Worm (Caenorhabditis elegans) whole organism, L1 larva: ENCODE measurements around the gene T09F3.2.
A peak's percentile ranks its signal among the peaks of the same experiment; 100 is the strongest.

Source experiments
- C04F5.9 ChIP-seq: sonication (generic microtip); optimal IDR thresholded peaks from 2 replicates; lab custom pipeline; 2016; ENCODE audit warnings: missing genetic modification characterization, missing compliant biosample characterization
- Y116A8C.19 ChIP-seq: sonication (generic microtip); optimal IDR thresholded peaks from 2 replicates; lab custom pipeline; 2016; ENCODE audit warnings: missing compliant biosample characterization, missing genetic modification characterization, borderline replicate concordance
- aly-2 ChIP-seq: fragments of 150-350 bp; optimal IDR thresholded peaks from 2 replicates; lab custom pipeline; 2014; ENCODE audit warnings: missing biosample characterization, missing genetic modification characterization
- ama-1 ChIP-seq: fragments of 150-350 bp; optimal IDR thresholded peaks from 2 replicates; lab custom pipeline; 2014
- blmp-1 ChIP-seq: fragments of 150-350 bp; optimal IDR thresholded peaks from 2 replicates; lab custom pipeline; 2014; ENCODE audit warnings: missing biosample characterization, missing genetic modification characterization
- ceh-63 ChIP-seq: fragments of 200-800 bp; sonication (Bioruptor generic); optimal IDR thresholded peaks from 2 replicates; lab custom pipeline; 2018; ENCODE audit warnings: mild to moderate bottlenecking, missing genetic modification characterization, missing compliant biosample characterization
- ceh-82 ChIP-seq, 3 experiments: fragments of 150-350 bp in 1 of 3; sonication (generic microtip) in 2 of 3; optimal IDR thresholded peaks; 2 replicates each; lab custom pipeline; 2014 to 2017; ENCODE audit warnings: missing biosample characterization in 3 of 3, missing genetic modification characterization in 3 of 3
- ceh-90 ChIP-seq: sonication (generic microtip); optimal IDR thresholded peaks from 2 replicates; lab custom pipeline; 2016; ENCODE audit warnings: missing genetic modification characterization, missing compliant biosample characterization
- dpl-1 ChIP-seq, 3 experiments: fragments of 150-350 bp in 2 of 3; sonication (generic microtip) in 1 of 3; optimal IDR thresholded peaks; 2 replicates each; lab custom pipeline; 2014 to 2017; ENCODE audit warnings: missing biosample characterization in 3 of 3, missing genetic modification characterization in 3 of 3, missing genetic modification reagents in 3 of 3
- dsc-1 ChIP-seq: sonication (generic microtip); optimal IDR thresholded peaks from 2 replicates; lab custom pipeline; 2016; ENCODE audit warnings: mild to moderate bottlenecking, missing genetic modification characterization, missing compliant biosample characterization
- efl-1 ChIP-seq, 4 experiments: fragments of 150-350 bp; optimal IDR thresholded peaks in 3 of 4; peaks in 1 of 4; 1 replicate in 1 of 4; 2 replicates in 3 of 4; lab custom pipeline; 2014; ENCODE audit warnings: missing biosample characterization in 2 of 4, missing genetic modification characterization in 2 of 4, missing genetic modification reagents in 2 of 4
- efl-3 ChIP-seq: fragments of 200-800 bp; sonication (Bioruptor generic); optimal IDR thresholded peaks from 2 replicates; lab custom pipeline; 2018; ENCODE audit warnings: mild to moderate bottlenecking, missing genetic modification characterization, missing compliant biosample characterization
- egl-13 ChIP-seq: sonication (generic microtip); optimal IDR thresholded peaks from 2 replicates; lab custom pipeline; 2016; ENCODE audit warnings: missing genotype, missing genetic modification reagents, missing genetic modification characterization, missing compliant biosample characterization
- egl-27 ChIP-seq, 2 experiments: fragments of 150-350 bp in 1 of 2; sonication (generic microtip); optimal IDR thresholded peaks; 3 replicates each; lab custom pipeline; 2017 to 2018; ENCODE audit warnings: missing biosample characterization in 2 of 2, missing genetic modification characterization in 2 of 2, missing genetic modification reagents in 2 of 2
- elt-2 ChIP-seq: sonication (generic microtip); optimal IDR thresholded peaks from 2 replicates; lab custom pipeline; 2016; ENCODE audit warnings: missing genetic modification characterization, mild to moderate bottlenecking, inconsistent platforms, missing compliant biosample characterization, missing genetic modification reagents
- elt-3 ChIP-seq, 6 experiments: fragments of 150-350 bp in 1 of 6; sonication (generic microtip); optimal IDR thresholded peaks; 2 replicates each; lab custom pipeline; 2017 to 2018; ENCODE audit warnings: missing biosample characterization in 6 of 6, missing genetic modification characterization in 6 of 6, inconsistent platforms in 1 of 6
- ets-5 ChIP-seq: fragments of 200-800 bp; sonication (Bioruptor generic); IDR thresholded peaks from 2 replicates; pipeline ENCODE4 v1.3.6; 2022; ENCODE audit warnings: missing genetic modification characterization, missing compliant biosample characterization
- fkh-10 ChIP-seq: sonication (generic microtip); optimal IDR thresholded peaks from 2 replicates; lab custom pipeline; 2017; ENCODE audit warnings: missing biosample characterization, missing genetic modification reagents, missing genetic modification characterization
- fkh-4 ChIP-seq: sonication (generic microtip); optimal IDR thresholded peaks from 2 replicates; lab custom pipeline; 2016; ENCODE audit warnings: missing compliant biosample characterization, missing genetic modification characterization, borderline replicate concordance
- fkh-8 ChIP-seq: sonication (generic microtip); optimal IDR thresholded peaks from 2 replicates; lab custom pipeline; 2016; ENCODE audit warnings: mild to moderate bottlenecking, missing genetic modification characterization, missing compliant biosample characterization
- hlh-17 ChIP-seq: fragments of 200-800 bp; sonication (Bioruptor generic); optimal IDR thresholded peaks from 2 replicates; lab custom pipeline; 2018; ENCODE audit warnings: missing genetic modification characterization, mild to moderate bottlenecking, missing compliant biosample characterization, moderate library complexity, borderline replicate concordance
- hlh-4 ChIP-seq: sonication (generic microtip); optimal IDR thresholded peaks from 2 replicates; lab custom pipeline; 2016; ENCODE audit warnings: mild to moderate bottlenecking, missing genetic modification characterization, missing compliant biosample characterization
- lin-14 ChIP-seq: fragments of 200-800 bp; sonication (Bioruptor generic); optimal IDR thresholded peaks from 2 replicates; lab custom pipeline; 2018; ENCODE audit warnings: mild to moderate bottlenecking, missing genetic modification characterization, moderate library complexity, missing compliant biosample characterization
- lin-35 ChIP-seq, 2 experiments: fragments of 150-350 bp; optimal IDR thresholded peaks; 2 replicates each; lab custom pipeline; 2014; ENCODE audit warnings: missing biosample characterization in 2 of 2, missing genetic modification characterization in 2 of 2, missing genetic modification reagents in 2 of 2
- lir-3 ChIP-seq: sonication (generic microtip); optimal IDR thresholded peaks from 2 replicates; lab custom pipeline; 2016; ENCODE audit warnings: mild to moderate bottlenecking, missing genetic modification characterization, moderate library complexity, missing compliant biosample characterization; ENCODE audit not compliant: poor library complexity
- mab-9 ChIP-seq: fragments of 200-800 bp; sonication (Bioruptor generic); IDR thresholded peaks from 2 replicates; pipeline ENCODE4 v1.3.6; 2022; ENCODE audit warnings: missing genetic modification reagents, missing genetic modification characterization, missing compliant biosample characterization
- mdl-1 ChIP-seq, 2 experiments: fragments of 150-350 bp; optimal IDR thresholded peaks; 2 replicates each; lab custom pipeline; 2014 to 2017; ENCODE audit warnings: missing biosample characterization in 2 of 2, missing genetic modification characterization in 2 of 2, inconsistent platforms in 1 of 2
- mef-2 ChIP-seq: fragments of 150-350 bp; optimal IDR thresholded peaks from 2 replicates; lab custom pipeline; 2014; ENCODE audit warnings: missing biosample characterization, missing genetic modification characterization
- nhr-11 ChIP-seq: fragments of 150-350 bp; optimal IDR thresholded peaks from 2 replicates; lab custom pipeline; 2014; ENCODE audit warnings: missing biosample characterization, missing genetic modification characterization
- nhr-12 ChIP-seq: sonication (generic microtip); optimal IDR thresholded peaks from 2 replicates; lab custom pipeline; 2017; ENCODE audit warnings: missing biosample characterization, missing genetic modification characterization
- nhr-20 ChIP-seq: sonication (generic microtip); optimal IDR thresholded peaks from 2 replicates; lab custom pipeline; 2016; ENCODE audit warnings: mild to moderate bottlenecking, missing genetic modification characterization, missing compliant biosample characterization
- nhr-71 ChIP-seq: sonication (generic microtip); optimal IDR thresholded peaks from 2 replicates; lab custom pipeline; 2016; ENCODE audit warnings: mild to moderate bottlenecking, missing genetic modification characterization, moderate library complexity, missing compliant biosample characterization
- nhr-76 ChIP-seq: sonication (generic microtip); optimal IDR thresholded peaks from 2 replicates; lab custom pipeline; 2017; ENCODE audit warnings: missing biosample characterization, missing genetic modification characterization
- nhr-85 ChIP-seq: sonication (generic microtip); peaks from one replicate; lab custom pipeline; 2016; ENCODE audit warnings: missing genetic modification characterization, inconsistent platforms, missing compliant biosample characterization
- nhr-90 ChIP-seq: sonication (generic microtip); optimal IDR thresholded peaks from 2 replicates; lab custom pipeline; 2016; ENCODE audit warnings: mild to moderate bottlenecking, missing genetic modification characterization, missing compliant biosample characterization; ENCODE audit not compliant: poor library complexity
- pag-3 ChIP-seq: sonication (generic microtip); optimal IDR thresholded peaks from 2 replicates; lab custom pipeline; 2017; ENCODE audit warnings: missing genetic modification characterization, mild to moderate bottlenecking, missing compliant biosample characterization, antibody characterized with exemption, borderline replicate concordance; ENCODE audit not compliant: insufficient read depth
- pax-3 ChIP-seq: fragments of 200-800 bp; sonication (Bioruptor generic); optimal IDR thresholded peaks from 2 replicates; lab custom pipeline; 2018; ENCODE audit warnings: mild to moderate bottlenecking, missing genetic modification characterization, moderate library complexity, missing compliant biosample characterization
- rnt-1 ChIP-seq: sonication (generic microtip); optimal IDR thresholded peaks from 2 replicates; lab custom pipeline; 2016; ENCODE audit warnings: mild to moderate bottlenecking, missing genetic modification characterization, moderate library complexity, missing compliant biosample characterization
- skn-1 ChIP-seq: fragments of 150-350 bp; optimal IDR thresholded peaks from 2 replicates; lab custom pipeline; 2014; ENCODE audit warnings: missing biosample characterization, missing genetic modification characterization
- snpc-4 ChIP-seq: fragments of 150-350 bp; optimal IDR thresholded peaks from 2 replicates; lab custom pipeline; 2014; ENCODE audit warnings: missing biosample characterization, missing genetic modification characterization
- sptf-1 ChIP-seq: fragments of 150-350 bp; optimal IDR thresholded peaks from 2 replicates; lab custom pipeline; 2014; ENCODE audit warnings: missing biosample characterization, missing genetic modification characterization
- sup-37 ChIP-seq: fragments of 200-800 bp; sonication (Bioruptor generic); optimal IDR thresholded peaks from 2 replicates; lab custom pipeline; 2018; ENCODE audit warnings: mild to moderate bottlenecking, missing genetic modification characterization, missing compliant biosample characterization
- swsn-7 ChIP-seq: sonication (generic microtip); optimal IDR thresholded peaks from 2 replicates; lab custom pipeline; 2016; ENCODE audit warnings: missing genetic modification characterization, missing compliant biosample characterization
- tbx-2 ChIP-seq: sonication (generic microtip); optimal IDR thresholded peaks from 2 replicates; lab custom pipeline; 2016; ENCODE audit warnings: missing genetic modification characterization, missing compliant biosample characterization
- unc-30 ChIP-seq: sonication (generic microtip); optimal IDR thresholded peaks from 2 replicates; lab custom pipeline; 2017; ENCODE audit warnings: missing biosample characterization, missing genetic modification characterization
- unc-62 ChIP-seq: fragments of 150-350 bp; optimal IDR thresholded peaks from 2 replicates; lab custom pipeline; 2014; ENCODE audit warnings: missing biosample characterization, missing genetic modification reagents, missing genetic modification characterization
- unc-86 ChIP-seq: sonication (generic microtip); optimal IDR thresholded peaks from 2 replicates; lab custom pipeline; 2016; ENCODE audit warnings: missing genetic modification characterization, missing compliant biosample characterization
- xbp-1 ChIP-seq: sonication (generic microtip); optimal IDR thresholded peaks from 2 replicates; lab custom pipeline; 2016; ENCODE audit warnings: missing genetic modification characterization, missing compliant biosample characterization
- zag-1 ChIP-seq: fragments of 150-350 bp; optimal IDR thresholded peaks from 2 replicates; lab custom pipeline; 2014; ENCODE audit warnings: missing biosample characterization, missing genetic modification characterization
- zip-4 ChIP-seq: fragments of 200-800 bp; sonication (Bioruptor generic); optimal IDR thresholded peaks from 2 replicates; lab custom pipeline; 2018; ENCODE audit warnings: mild to moderate bottlenecking, missing genetic modification characterization, moderate library complexity, missing compliant biosample characterization
- ztf-11 ChIP-seq, 2 experiments: sonication (generic microtip); optimal IDR thresholded peaks; 2 replicates each; lab custom pipeline; 2016 to 2017; ENCODE audit warnings: missing genetic modification characterization in 2 of 2, missing biosample characterization in 1 of 2, missing compliant biosample characterization in 1 of 2
- ztf-4 ChIP-seq: fragments of 150-350 bp; optimal IDR thresholded peaks from 2 replicates; lab custom pipeline; 2014; ENCODE audit warnings: missing biosample characterization, missing genetic modification characterization

T09F3.2 gene

DNA sequence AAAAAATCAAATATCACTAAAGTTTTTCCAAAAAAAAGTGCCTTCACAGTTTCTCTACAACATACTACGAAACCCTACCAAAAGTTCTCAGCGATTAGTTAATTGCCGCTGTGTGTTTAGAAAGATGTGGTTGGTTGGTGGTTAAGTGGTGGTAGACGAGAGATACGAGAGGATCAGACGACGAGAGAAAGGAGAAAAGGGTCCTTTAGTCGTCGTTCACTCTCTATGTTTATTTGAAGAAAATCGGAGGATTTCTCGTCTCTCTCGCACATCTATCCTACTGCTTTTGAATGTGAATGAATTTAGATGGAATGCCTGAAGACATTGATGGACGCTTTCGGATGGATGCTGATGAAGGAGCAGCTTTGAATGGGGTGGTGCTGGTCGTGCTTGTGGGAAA lies 20.1 kb upstream of the T09F3.2 start:
- TF ChIP-seq mab-9 (GFP tag; lab: Robert Waterston, UW) (no peak), swsn-7 (no peak), nhr-20 (tag; lab: Kevin White, UChicago) (no peak), nhr-71 (tag; lab: Kevin White, UChicago) (peak; percentile 9), Y116A8C.19 (tag; lab: Kevin White, UChicago) (no peak), fkh-4 (tag; lab: Kevin White, UChicago) (no peak), nhr-85 (no peak), mef-2 (no peak), sup-37 (no peak), hlh-17 (GFP tag; lab: Kevin White, UChicago) (no peak), dsc-1 (tag; lab: Kevin White, UChicago) (peak; percentile 11), elt-2 (tag; lab: Kevin White, UChicago) (no peak), efl-1 (optimal IDR thresholded peaks at IDR 0.05; lab: Kevin White, UChicago) (peak; percentile 11 to 14), efl-1 (GFP tag; optimal IDR thresholded peaks at IDR 0.05 in 1 of 2; lab: Kevin White, UChicago) (peak in 1 of 2 experiments; percentile 88), nhr-12 (tag; lab: Kevin White, UChicago) (no peak), ceh-63 (GFP tag; lab: Kevin White, UChicago) (no peak), pag-3 (tag; lab: Kevin White, UChicago) (no peak), xbp-1 (tag; lab: Kevin White, UChicago) (no peak), egl-27 (tag; optimal IDR thresholded peaks at IDR 0.05; lab: Kevin White, UChicago) (no peak), efl-3 (GFP tag; lab: Kevin White, UChicago) (no peak), ztf-11 (tag; optimal IDR thresholded peaks at IDR 0.05; lab: Kevin White, UChicago) (no peak), lir-3 (no peak), rnt-1 (tag; lab: Kevin White, UChicago) (peak; percentile 34), snpc-4 (tag; lab: Kevin White, UChicago) (no peak), fkh-8 (tag; lab: Kevin White, UChicago) (no peak), ets-5 (GFP tag; lab: Robert Waterston, UW) (no peak), lin-14 (peak; percentile 70), tbx-2 (tag; lab: Kevin White, UChicago) (no peak), nhr-90 (no peak), unc-62 (GFP tag; lab: Kevin White, UChicago) (no peak), unc-86 (tag; lab: Kevin White, UChicago) (no peak), blmp-1 (tag; lab: Kevin White, UChicago) (peak; percentile 52), sptf-1 (no peak), nhr-76 (tag; lab: Kevin White, UChicago) (no peak), dpl-1 (GFP tag; optimal IDR thresholded peaks at IDR 0.05; lab: Kevin White, UChicago) (peak in 1 of 3 experiments; percentile 10), fkh-10 (GFP tag; lab: Kevin White, UChicago) (no peak), aly-2 (tag; lab: Kevin White, UChicago) (no peak), pax-3 (tag; lab: Kevin White, UChicago) (no peak), mdl-1 (tag; optimal IDR thresholded peaks at IDR 0.05; lab: Kevin White, UChicago) (no peak), ztf-4 (no peak), zag-1 (tag; lab: Kevin White, UChicago) (no peak), zip-4 (GFP tag; lab: Kevin White, UChicago) (no peak), elt-3 (tag; optimal IDR thresholded peaks at IDR 0.05; lab: Kevin White, UChicago) (no peak), ama-1 (lab: Kevin White, UChicago) (no peak), egl-13 (tag; lab: Kevin White, UChicago) (no peak), C04F5.9 (tag; lab: Kevin White, UChicago) (no peak), lin-35 (GFP tag; optimal IDR thresholded peaks at IDR 0.05; lab: Kevin White, UChicago) (peak in 1 of 2 experiments; percentile 14), hlh-4 (tag; lab: Kevin White, UChicago) (no peak), ceh-82 (tag; optimal IDR thresholded peaks at IDR 0.05; lab: Kevin White, UChicago) (no peak), nhr-11 (tag; lab: Kevin White, UChicago) (no peak), skn-1 (tag; lab: Kevin White, UChicago) (no peak), unc-30 (tag; lab: Kevin White, UChicago) (no peak), ceh-90 (tag; lab: Kevin White, UChicago) (no peak)
